Fruit fly (Drosophila melanogaster) whole organism, embryonic: ENCODE data around the gene CG32379.
A peak's percentile ranks its signal among the peaks of the same experiment; 100 is the strongest.

Experiments
- CG10565 ChIP-seq: fragments of 200-800 bp; sonication (Bioruptor generic); optimal IDR thresholded peaks from 3 replicates; lab custom pipeline; 2016; ENCODE audit warnings: missing biosample characterization, mild to moderate bottlenecking, missing genetic modification characterization
- CG11085 ChIP-seq: fragments of 200-800 bp; sonication (Bioruptor generic); IDR thresholded peaks from 2 replicates; pipeline ENCODE4 v1.3.6; 2022; ENCODE audit warnings: missing biosample characterization, missing genetic modification characterization
- CG11504 ChIP-seq: fragments of 200-800 bp; sonication (Bioruptor generic); optimal IDR thresholded peaks from 3 replicates; lab custom pipeline; 2019; ENCODE audit warnings: missing biosample characterization, mild to moderate bottlenecking, missing genetic modification characterization, moderate library complexity
- CG11723 ChIP-seq: fragments of 200-800 bp; sonication (Bioruptor generic); optimal IDR thresholded peaks from 2 replicates; lab custom pipeline; 2017; ENCODE audit warnings: missing biosample characterization, mild to moderate bottlenecking, missing genetic modification characterization
- CG13287 ChIP-seq: fragments of 200-800 bp; sonication (Bioruptor generic); IDR thresholded peaks from 2 replicates; pipeline ENCODE4 v1.3.6; 2022; ENCODE audit warnings: missing biosample characterization, missing genetic modification characterization; ENCODE audit not compliant: partially characterized antibody
- CG1529 ChIP-seq: fragments of 200-800 bp; sonication (Bioruptor generic); optimal IDR thresholded peaks from 3 replicates; lab custom pipeline; 2018; ENCODE audit warnings: missing biosample characterization, missing genetic modification characterization
- CG16813 ChIP-seq: fragments of 200-800 bp; sonication (Bioruptor generic); IDR thresholded peaks from 3 replicates; pipeline ENCODE4 v1.3.6; 2022; ENCODE audit warnings: missing biosample characterization, missing genetic modification characterization; ENCODE audit not compliant: partially characterized antibody
- CG17328 ChIP-seq: fragments of 200-800 bp; sonication (Bioruptor generic); IDR thresholded peaks from 2 replicates; pipeline ENCODE4 v1.3.6; 2022; ENCODE audit warnings: missing biosample characterization, missing genetic modification characterization
- CG18764 ChIP-seq: fragments of 200-800 bp; sonication (Bioruptor generic); optimal IDR thresholded peaks from 3 replicates; lab custom pipeline; 2016; ENCODE audit warnings: missing biosample characterization, missing genetic modification characterization
- CG30403 ChIP-seq: fragments of 200-800 bp; sonication (Bioruptor generic); optimal IDR thresholded peaks from 3 replicates; lab custom pipeline; 2016; ENCODE audit warnings: missing biosample characterization, missing genetic modification characterization
- CG3065 ChIP-seq: fragments of 200-800 bp; sonication (Bioruptor generic); optimal IDR thresholded peaks from 2 replicates; lab custom pipeline; 2016; ENCODE audit warnings: missing biosample characterization, missing genetic modification characterization
- CG4854 ChIP-seq: fragments of 200-800 bp; sonication (Bioruptor generic); optimal IDR thresholded peaks from 2 replicates; lab custom pipeline; 2016; ENCODE audit warnings: missing biosample characterization, missing genetic modification characterization, inconsistent platforms
- CG6175 ChIP-seq: fragments of 200-800 bp; sonication (Bioruptor generic); IDR thresholded peaks from 3 replicates; pipeline ENCODE4 v1.3.6; 2022; ENCODE audit warnings: missing biosample characterization, missing genetic modification characterization
- CG7987 ChIP-seq: fragments of 200-800 bp; sonication (Bioruptor generic); optimal IDR thresholded peaks from 2 replicates; lab custom pipeline; 2018; ENCODE audit warnings: missing biosample characterization, mild to moderate bottlenecking, missing genetic modification characterization, moderate library complexity
- CG8924 ChIP-seq: fragments of 200-800 bp; optimal IDR thresholded peaks from 3 replicates; lab custom pipeline; 2019; ENCODE audit warnings: missing biosample characterization, mild to moderate bottlenecking, missing genetic modification characterization, moderate library complexity
- CG9727 ChIP-seq: fragments of 200-800 bp; sonication (Bioruptor generic); optimal IDR thresholded peaks from 3 replicates; lab custom pipeline; 2017; ENCODE audit warnings: missing biosample characterization, mild to moderate bottlenecking, missing genetic modification characterization
- CTCF ChIP-seq: fragments of 200-800 bp; sonication (Bioruptor generic); optimal IDR thresholded peaks from 2 replicates; lab custom pipeline; 2017; ENCODE audit warnings: missing biosample characterization, mild to moderate bottlenecking, missing genetic modification characterization, moderate library complexity
- Camta ChIP-seq: fragments of 200-800 bp; sonication (Bioruptor generic); optimal IDR thresholded peaks from 2 replicates; lab custom pipeline; 2016; ENCODE audit warnings: missing biosample characterization, missing genetic modification characterization
- Dbx ChIP-seq: fragments of 200-800 bp; sonication (Bioruptor generic); IDR thresholded peaks from 3 replicates; pipeline ENCODE4 v1.3.6; 2022; ENCODE audit warnings: missing biosample characterization, missing genetic modification characterization
- Deaf1 ChIP-seq: fragments of 200-800 bp; optimal IDR thresholded peaks from 3 replicates; lab custom pipeline; 2019; ENCODE audit warnings: missing biosample characterization, mild to moderate bottlenecking, missing genetic modification characterization, moderate library complexity
- Dll ChIP-seq: fragments of 200-800 bp; sonication (Bioruptor generic); IDR thresholded peaks from 4 replicates; pipeline ENCODE4 v1.3.6; 2022; ENCODE audit warnings: missing biosample characterization, missing genetic modification characterization; ENCODE audit not compliant: partially characterized antibody
- H15 ChIP-seq: fragments of 200-800 bp; sonication (Bioruptor generic); IDR thresholded peaks from 3 replicates; pipeline ENCODE4 v1.3.6; 2022; ENCODE audit warnings: missing biosample characterization, missing genetic modification characterization
- Hmr ChIP-seq: fragments of 200-800 bp; sonication (Bioruptor generic); optimal IDR thresholded peaks from 3 replicates; lab custom pipeline; 2017; ENCODE audit warnings: mild to moderate bottlenecking, missing biosample characterization, missing genetic modification reagents, missing genetic modification characterization
- MBD-R2 ChIP-seq: fragments of 200-800 bp; sonication (Bioruptor generic); IDR thresholded peaks from 2 replicates; pipeline ENCODE4 v1.3.6; 2022; ENCODE audit warnings: missing biosample characterization, missing genetic modification characterization
- PHDP ChIP-seq: fragments of 200-800 bp; sonication (Bioruptor generic); optimal IDR thresholded peaks from 3 replicates; lab custom pipeline; 2018; ENCODE audit warnings: missing biosample characterization, mild to moderate bottlenecking, missing genetic modification characterization, moderate library complexity
- Ptx1 ChIP-seq: fragments of 200-800 bp; sonication (Bioruptor generic); IDR thresholded peaks from 2 replicates; pipeline ENCODE4 v1.3.6; 2022; ENCODE audit warnings: missing biosample characterization, missing genetic modification characterization
- Rfx ChIP-seq: fragments of 200-800 bp; sonication (Bioruptor generic); IDR thresholded peaks from 2 replicates; pipeline ENCODE4 v1.3.6; 2022; ENCODE audit warnings: missing biosample characterization, missing genetic modification characterization
- abd-A ChIP-seq: fragments of 200-800 bp; sonication (Bioruptor generic); optimal IDR thresholded peaks from 3 replicates; lab custom pipeline; 2019; ENCODE audit warnings: missing biosample characterization, mild to moderate bottlenecking, missing genetic modification characterization, moderate library complexity
- ara ChIP-seq: fragments of 200-800 bp; sonication (Bioruptor generic); IDR thresholded peaks from 2 replicates; pipeline ENCODE4 v1.3.6; 2022; ENCODE audit warnings: missing biosample characterization, missing genetic modification characterization
- cato ChIP-seq: fragments of 200-800 bp; sonication (Bioruptor generic); optimal IDR thresholded peaks from 2 replicates; lab custom pipeline; 2016; ENCODE audit warnings: missing biosample characterization, missing genetic modification characterization, borderline replicate concordance
- exex ChIP-seq: fragments of 200-800 bp; sonication (Bioruptor generic); optimal IDR thresholded peaks from 4 replicates; lab custom pipeline; 2018; ENCODE audit warnings: missing biosample characterization, mild to moderate bottlenecking, missing genetic modification characterization, moderate library complexity
- fd96Cb ChIP-seq: fragments of 200-800 bp; sonication (Bioruptor generic); optimal IDR thresholded peaks from 2 replicates; lab custom pipeline; 2018; ENCODE audit warnings: missing biosample characterization, mild to moderate bottlenecking, missing genetic modification characterization, moderate library complexity
- gcm ChIP-seq: fragments of 200-800 bp; sonication (Bioruptor generic); optimal IDR thresholded peaks from 2 replicates; lab custom pipeline; 2019; ENCODE audit warnings: missing biosample characterization, mild to moderate bottlenecking, missing genetic modification characterization, moderate library complexity
- gfzf ChIP-seq: fragments of 200-800 bp; sonication (Bioruptor generic); optimal IDR thresholded peaks from 2 replicates; lab custom pipeline; 2016; ENCODE audit warnings: missing biosample characterization, mild to moderate bottlenecking, missing genetic modification characterization, moderate library complexity
- hbn ChIP-seq: fragments of 200-800 bp; sonication (Bioruptor generic); IDR thresholded peaks from 2 replicates; pipeline ENCODE4 v1.3.6; 2022; ENCODE audit warnings: missing biosample characterization, missing genetic modification characterization; ENCODE audit not compliant: partially characterized antibody
- mirr ChIP-seq: fragments of 200-800 bp; sonication (Bioruptor generic); optimal IDR thresholded peaks from 3 replicates; lab custom pipeline; 2018; ENCODE audit warnings: missing biosample characterization, mild to moderate bottlenecking, missing genetic modification characterization
- nerfin-1 ChIP-seq: fragments of 200-800 bp; sonication (Bioruptor generic); optimal IDR thresholded peaks from 3 replicates; lab custom pipeline; 2019; ENCODE audit warnings: missing biosample characterization, mild to moderate bottlenecking, missing genetic modification characterization, moderate library complexity
- phol ChIP-seq: fragments of 200-800 bp; sonication (Bioruptor generic); optimal IDR thresholded peaks from 3 replicates; lab custom pipeline; 2018; ENCODE audit warnings: missing biosample characterization, mild to moderate bottlenecking, missing genetic modification characterization, moderate library complexity
- pum ChIP-seq: fragments of 200-800 bp; sonication (Bioruptor generic); optimal IDR thresholded peaks from 2 replicates; lab custom pipeline; 2016; ENCODE audit warnings: missing biosample characterization, missing genetic modification characterization
- ranshi ChIP-seq: fragments of 200-800 bp; sonication (Bioruptor generic); IDR thresholded peaks from 2 replicates; pipeline ENCODE4 v1.3.6; 2022; ENCODE audit warnings: missing biosample characterization, missing genetic modification characterization
- slbo ChIP-seq: fragments of 200-800 bp; sonication (Bioruptor generic); IDR thresholded peaks from 2 replicates; pipeline ENCODE4 v1.3.6; 2022; ENCODE audit warnings: missing biosample characterization, missing genetic modification characterization
- stwl ChIP-seq: fragments of 200-800 bp; sonication (Bioruptor generic); optimal IDR thresholded peaks from 3 replicates; lab custom pipeline; 2018; ENCODE audit warnings: missing biosample characterization, mild to moderate bottlenecking, missing genetic modification characterization, moderate library complexity
- sug ChIP-seq: fragments of 200-800 bp; optimal IDR thresholded peaks from 2 replicates; lab custom pipeline; 2019; ENCODE audit warnings: missing biosample characterization, mild to moderate bottlenecking, missing genetic modification characterization, moderate library complexity
- tna ChIP-seq: fragments of 200-800 bp; sonication (Bioruptor generic); IDR thresholded peaks from 2 replicates; pipeline ENCODE4 v1.3.6; 2022; ENCODE audit warnings: missing biosample characterization, missing genetic modification characterization; ENCODE audit not compliant: partially characterized antibody
- unpg ChIP-seq: fragments of 200-800 bp; sonication (Bioruptor generic); optimal IDR thresholded peaks from 3 replicates; lab custom pipeline; 2018; ENCODE audit warnings: missing biosample characterization, mild to moderate bottlenecking, missing genetic modification characterization, moderate library complexity
- vfl ChIP-seq: fragments of 200-800 bp; sonication (Bioruptor generic); optimal IDR thresholded peaks from 2 replicates; lab custom pipeline; 2016; ENCODE audit warnings: missing biosample characterization, missing genetic modification characterization

CG32379 gene

DNA sequence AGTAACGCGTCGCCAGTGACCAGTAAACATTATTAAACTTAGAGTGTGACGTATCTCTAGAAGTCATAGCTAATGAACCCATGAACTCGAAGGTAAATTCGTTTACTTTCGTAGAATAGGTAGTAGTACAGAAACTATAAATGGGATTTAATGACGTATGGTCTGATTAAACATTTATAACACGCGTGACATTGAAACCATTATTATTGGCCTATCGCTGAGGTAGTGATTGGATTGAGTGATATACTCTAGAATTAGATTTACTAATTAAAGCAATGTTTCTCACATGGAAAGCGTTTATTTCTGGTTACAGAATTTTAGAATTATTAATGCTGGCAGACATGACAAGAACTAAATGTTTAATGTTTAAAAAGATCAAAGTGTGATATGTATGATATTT lies 19.3 kb upstream of the CG32379 start (continued):
- TF ChIP-seq phol (tag; lab: Kevin White, UChicago): no peak
- TF ChIP-seq slbo (GFP tag; lab: Robert Waterston, UW): no peak
- TF ChIP-seq CG8924: no peak
- no peak for TF ChIP-seq abd-A (tag; lab: Kevin White, UChicago)
- no peak for TF ChIP-seq vfl (GFP tag; lab: Kevin White, UChicago)
- no peak for TF ChIP-seq Deaf1 (tag; lab: Kevin White, UChicago)
- TF ChIP-seq CG17328 (GFP tag; lab: Robert Waterston, UW): no peak
- TF ChIP-seq cato (GFP tag; lab: Kevin White, UChicago): no peak
- TF ChIP-seq mirr (GFP tag; lab: Kevin White, UChicago): peak; percentile 71
- TF ChIP-seq, all 482 proteins: peak for 5

DNA sequence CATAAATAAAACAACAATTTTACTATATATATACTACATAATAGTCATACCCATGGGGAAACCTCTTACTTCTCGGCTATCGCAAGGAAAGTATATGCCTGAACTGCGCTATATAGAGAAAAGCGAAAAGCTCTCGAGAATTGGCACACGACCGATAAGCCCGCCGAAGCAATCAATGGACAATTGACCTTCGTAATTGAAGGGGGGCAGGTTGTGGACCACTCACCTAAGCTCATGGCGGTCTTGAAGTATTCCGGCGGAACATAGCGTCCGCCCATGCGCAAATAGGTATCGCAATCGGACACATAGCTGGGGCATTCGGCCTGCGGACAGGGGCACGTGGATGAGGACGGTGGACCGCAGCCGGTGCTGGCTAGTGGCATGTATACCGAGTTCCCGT lies 15.8 kb upstream of the CG32379 start:
- TF ChIP-seq H15 (GFP tag; lab: Robert Waterston, UW): no peak
- TF ChIP-seq sug: peak; percentile 30
- no peak for TF ChIP-seq pum (GFP tag; lab: Kevin White, UChicago)
- peak; percentile 4 for TF ChIP-seq exex (tag; lab: Kevin White, UChicago)
- no peak for TF ChIP-seq ranshi
- TF ChIP-seq Dbx (GFP tag; lab: Robert Waterston, UW): 0 out of 3 replicates have a peak, but pooled peaks have one; percentile 16

DNA sequence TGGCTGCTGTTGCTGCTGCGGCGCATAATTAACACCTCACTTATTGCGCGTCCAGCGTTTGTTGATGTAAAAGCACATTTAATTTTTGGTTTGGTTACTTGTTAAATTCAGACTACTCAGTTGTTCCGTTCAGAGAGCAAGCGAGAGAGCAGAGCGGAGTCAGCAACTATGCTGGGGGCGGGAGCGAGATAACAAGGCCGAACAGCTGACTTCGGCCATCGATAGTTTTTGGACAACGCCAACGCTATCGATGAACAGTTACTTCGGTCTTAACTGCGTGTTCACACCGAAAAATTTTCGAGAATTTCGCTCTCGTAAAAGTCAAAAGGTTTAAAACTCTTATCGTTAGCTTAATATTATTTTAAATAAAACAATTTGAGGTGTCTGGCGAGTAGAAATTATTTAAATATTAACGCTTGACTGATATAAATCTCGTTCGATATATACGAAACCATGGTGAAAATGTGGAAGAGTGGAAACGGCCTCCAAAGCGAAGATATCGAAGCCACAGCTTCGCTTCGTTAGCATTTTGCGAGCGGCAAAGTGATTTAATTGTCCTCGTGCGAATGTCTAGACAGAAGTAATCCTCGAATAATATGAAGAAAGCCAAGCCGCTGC lies 14.7 kb upstream of the CG32379 start, which contains the start of the genes SMSr and smid:
SMSr (minus strand) TSS at position 116 of the 618 bp plus-strand sequence.
smid (plus strand) TSS at position 256 of the 618 bp plus-strand sequence.
- TF ChIP-seq Camta (peak; percentile 69), gfzf (GFP tag; lab: Kevin White, UChicago) (peak; percentile 12), Ptx1 (GFP tag; lab: Robert Waterston, UW) (peak; percentile 71), nerfin-1 (tag; lab: Kevin White, UChicago) (peak; percentile 45), hbn (GFP tag; lab: Robert Waterston, UW) (peak; percentile 71; the same call in 1 of the 2 replicates), stwl (tag; lab: Kevin White, UChicago) (peak; percentile 66), Dll (GFP tag; lab: Robert Waterston, UW) (peak; percentile 91), CG11504 (tag; lab: Kevin White, UChicago) (peak; percentile 73), slbo (GFP tag; lab: Robert Waterston, UW) (peak; percentile 76), ara (GFP tag; lab: Robert Waterston, UW) (0 out of 2 replicates have a peak, but pooled peaks have one; percentile 44), fd96Cb (tag; lab: Kevin White, UChicago) (peak; percentile 39), CTCF (GFP tag; lab: Kevin White, UChicago) (peak; percentile 52), Rfx (GFP tag; lab: Robert Waterston, UW) (peak; percentile 71), CG4854 (GFP tag; lab: Kevin White, UChicago) (peak; percentile 52), CG13287 (GFP tag; lab: Robert Waterston, UW) (peak; percentile 92), CG3065 (GFP tag; lab: Kevin White, UChicago) (peak; percentile 4), CG18764 (GFP tag; lab: Kevin White, UChicago) (peak; percentile 40), PHDP (peak; percentile 60), CG1529 (peak; percentile 57), CG9727 (peak; percentile 73), CG11085 (peak; percentile 58), CG10565 (no peak), CG6175 (GFP tag; lab: Robert Waterston, UW) (no peak), CG16813 (GFP tag; lab: Robert Waterston, UW) (peak; percentile 91), Hmr (GFP tag; lab: Kevin White, UChicago) (peak; percentile 75), CG30403 (GFP tag; lab: Kevin White, UChicago) (peak; percentile 79), tna (GFP tag; lab: Robert Waterston, UW) (peak; percentile 44), CG11723 (GFP tag; lab: Kevin White, UChicago) (peak; percentile 35), unpg (GFP tag; lab: Kevin White, UChicago) (no peak), gcm (GFP tag; lab: Kevin White, UChicago) (peak; percentile 54), H15 (GFP tag; lab: Robert Waterston, UW) (0 out of 3 replicates have a peak, but pooled peaks have one; percentile 46), MBD-R2 (GFP tag; lab: Robert Waterston, UW) (peak; percentile 57), CG7987 (peak; percentile 26)
